Worm (Caenorhabditis elegans) whole organism, L4 larva: ENCODE results near the gene T22B7.3.
A peak's percentile ranks its signal among the peaks of the same experiment; 100 is the strongest.

Source experiments
- F10B5.3 ChIP-seq: sonication (generic microtip); optimal IDR thresholded peaks from 2 replicates; lab custom pipeline; 2016; ENCODE audit warnings: mild to moderate bottlenecking, missing genetic modification characterization, missing compliant biosample characterization
- R02D3.7 ChIP-seq: fragments of 150-350 bp; sonication (generic microtip); optimal IDR thresholded peaks from 3 replicates; lab custom pipeline; 2014; ENCODE audit warnings: missing biosample characterization, missing genetic modification characterization
- T20F7.1 ChIP-seq: fragments of 200-800 bp; sonication (Bioruptor generic); optimal IDR thresholded peaks from 2 replicates; lab custom pipeline; 2018; ENCODE audit warnings: mild to moderate bottlenecking, missing genetic modification characterization, missing compliant biosample characterization
- Y75B8A.6 ChIP-seq: fragments of 200-800 bp; sonication (Bioruptor generic); IDR thresholded peaks from 2 replicates; pipeline ENCODE4 v1.3.6; 2022; ENCODE audit warnings: missing genetic modification reagents, missing genetic modification characterization, missing compliant biosample characterization
- ceh-20 ChIP-seq: fragments of 200-800 bp; sonication (Bioruptor generic); IDR thresholded peaks from 2 replicates; pipeline ENCODE4 v1.3.6; 2022; ENCODE audit warnings: missing genetic modification reagents, missing genetic modification characterization, missing compliant biosample characterization
- ceh-28 ChIP-seq: fragments of 150-350 bp; optimal IDR thresholded peaks from 2 replicates; lab custom pipeline; 2014; ENCODE audit warnings: missing biosample characterization, missing genetic modification reagents, missing genetic modification characterization
- ceh-32 ChIP-seq: sonication (generic microtip); optimal IDR thresholded peaks from 2 replicates; lab custom pipeline; 2016; ENCODE audit warnings: mild to moderate bottlenecking, missing genetic modification characterization, missing compliant biosample characterization; ENCODE audit not compliant: poor library complexity
- ceh-44 ChIP-seq: fragments of 200-800 bp; sonication (Bioruptor generic); IDR thresholded peaks from 2 replicates; pipeline ENCODE4 v1.3.6; 2022; ENCODE audit warnings: missing genetic modification reagents, missing genetic modification characterization, missing compliant biosample characterization
- daf-16 ChIP-seq, 3 experiments: sonication (generic microtip); optimal IDR thresholded peaks; 2 replicates each; lab custom pipeline; 2016 to 2017; ENCODE audit warnings: missing genetic modification characterization in 3 of 3, missing genetic modification reagents in 3 of 3, mild to moderate bottlenecking in 2 of 3, missing compliant biosample characterization in 2 of 3, missing biosample characterization in 1 of 3, moderate library complexity in 1 of 3
- daf-19 ChIP-seq: fragments of 200-800 bp; sonication (Bioruptor generic); conservative IDR thresholded peaks from 2 replicates; pipeline ENCODE4 v1.3.6; 2022; ENCODE audit warnings: missing genetic modification characterization, missing compliant biosample characterization
- dmd-6 ChIP-seq: fragments of 200-800 bp; sonication (Bioruptor generic); IDR thresholded peaks from 2 replicates; pipeline ENCODE4 v1.3.6; 2022; ENCODE audit warnings: missing genetic modification reagents, missing genetic modification characterization, missing compliant biosample characterization
- dmd-9 ChIP-seq: fragments of 200-800 bp; sonication (Bioruptor generic); IDR thresholded peaks from 2 replicates; pipeline ENCODE4 v1.3.6; 2022; ENCODE audit warnings: missing genetic modification reagents, missing genetic modification characterization, missing compliant biosample characterization
- dpl-1 ChIP-seq: fragments of 150-350 bp; optimal IDR thresholded peaks from 2 replicates; lab custom pipeline; 2014; ENCODE audit warnings: missing biosample characterization, missing genetic modification reagents, missing genetic modification characterization
- dve-1 ChIP-seq: sonication (generic microtip); optimal IDR thresholded peaks from 2 replicates; lab custom pipeline; 2017; ENCODE audit warnings: antibody characterized with exemption, mild to moderate bottlenecking, missing genetic modification characterization, missing compliant biosample characterization; ENCODE audit not compliant: insufficient read depth
- hif-1 ChIP-seq, 2 experiments: sonication (generic microtip); optimal IDR thresholded peaks; 2 replicates each; lab custom pipeline; 2016 to 2017; ENCODE audit warnings: missing compliant biosample characterization in 2 of 2, missing genetic modification characterization in 2 of 2, missing genetic modification reagents in 2 of 2, missing genotype in 2 of 2, mild to moderate bottlenecking in 1 of 2
- hlh-11 ChIP-seq: fragments of 200-800 bp; sonication (Bioruptor generic); optimal IDR thresholded peaks from 2 replicates; lab custom pipeline; 2018; ENCODE audit warnings: mild to moderate bottlenecking, missing genetic modification characterization, missing compliant biosample characterization
- hlh-30 ChIP-seq: sonication (generic microtip); optimal IDR thresholded peaks from 2 replicates; lab custom pipeline; 2017; ENCODE audit warnings: antibody characterized with exemption, mild to moderate bottlenecking, missing genetic modification characterization, missing compliant biosample characterization; ENCODE audit not compliant: insufficient read depth
- lim-7 ChIP-seq: fragments of 200-800 bp; sonication (Bioruptor generic); IDR thresholded peaks from 2 replicates; pipeline ENCODE4 v1.3.6; 2022; ENCODE audit warnings: missing genetic modification characterization, missing compliant biosample characterization
- lin-15B ChIP-seq: fragments of 150-350 bp; sonication (generic microtip); optimal IDR thresholded peaks from 3 replicates; lab custom pipeline; 2014; ENCODE audit warnings: missing biosample characterization, missing genetic modification characterization
- lin-38 ChIP-seq: fragments of 200-800 bp; sonication (Bioruptor generic); IDR thresholded peaks from 2 replicates; pipeline ENCODE4 v1.3.6; 2022; ENCODE audit warnings: missing genetic modification reagents, missing genetic modification characterization, missing compliant biosample characterization
- lin-39 ChIP-seq: fragments of 150-350 bp; optimal IDR thresholded peaks from 2 replicates; lab custom pipeline; 2014; ENCODE audit warnings: missing biosample characterization, missing genetic modification reagents, missing genetic modification characterization
- lsy-2 ChIP-seq, 2 experiments: fragments of 150-350 bp in 1 of 2; sonication (generic microtip) in 1 of 2; optimal IDR thresholded peaks; 2 replicates each; lab custom pipeline; 2014 to 2017; ENCODE audit warnings: missing biosample characterization in 2 of 2, missing genetic modification characterization in 2 of 2
- madf-5 ChIP-seq, 2 experiments: fragments of 200-800 bp; sonication (Bioruptor generic); IDR thresholded peaks; 2 replicates each; pipeline ENCODE4 v1.3.6; 2022; ENCODE audit warnings: missing compliant biosample characterization in 2 of 2, missing genetic modification characterization in 2 of 2
- madf-9 ChIP-seq: fragments of 200-800 bp; sonication (Bioruptor generic); conservative IDR thresholded peaks from 2 replicates; pipeline ENCODE4 v1.3.6; 2022; ENCODE audit warnings: missing genetic modification reagents, missing genetic modification characterization, missing compliant biosample characterization
- mdl-1 ChIP-seq, 2 experiments: fragments of 150-350 bp in 1 of 2; sonication (generic microtip) in 1 of 2; optimal IDR thresholded peaks; 2 replicates each; lab custom pipeline; 2014 to 2017; ENCODE audit warnings: missing biosample characterization in 2 of 2, missing genetic modification characterization in 2 of 2
- mep-1 ChIP-seq: fragments of 150-350 bp; sonication (generic microtip); optimal IDR thresholded peaks from 3 replicates; lab custom pipeline; 2014; ENCODE audit warnings: missing biosample characterization, missing genetic modification characterization
- mes-2 ChIP-seq: sonication (generic microtip); optimal IDR thresholded peaks from 2 replicates; lab custom pipeline; 2016; ENCODE audit warnings: missing genotype, mild to moderate bottlenecking, missing genetic modification characterization, missing compliant biosample characterization; ENCODE audit not compliant: poor library complexity, severe bottlenecking
- nhr-10 ChIP-seq: fragments of 150-350 bp; optimal IDR thresholded peaks from 2 replicates; lab custom pipeline; 2014; ENCODE audit warnings: missing biosample characterization, missing genetic modification characterization
- nhr-28 ChIP-seq: fragments of 150-350 bp; optimal IDR thresholded peaks from 2 replicates; lab custom pipeline; 2014; ENCODE audit warnings: missing biosample characterization, missing genetic modification characterization
- nhr-41 ChIP-seq: fragments of 200-800 bp; sonication (Bioruptor generic); IDR thresholded peaks from 2 replicates; pipeline ENCODE4 v1.3.6; 2022; ENCODE audit warnings: missing genetic modification reagents, missing genetic modification characterization, missing compliant biosample characterization
- nhr-42 ChIP-seq: fragments of 200-800 bp; sonication (Bioruptor generic); IDR thresholded peaks from 2 replicates; pipeline ENCODE4 v1.3.6; 2022; ENCODE audit warnings: missing genetic modification characterization, missing compliant biosample characterization
- nhr-6 ChIP-seq: fragments of 150-350 bp; optimal IDR thresholded peaks from 2 replicates; lab custom pipeline; 2014; ENCODE audit warnings: missing biosample characterization, missing genetic modification characterization
- nhr-76 ChIP-seq: fragments of 150-350 bp; optimal IDR thresholded peaks from 2 replicates; lab custom pipeline; 2014; ENCODE audit warnings: missing biosample characterization, missing genetic modification characterization
- php-3 ChIP-seq: fragments of 200-800 bp; sonication (Bioruptor generic); IDR thresholded peaks from 2 replicates; pipeline ENCODE4 v1.3.6; 2022; ENCODE audit warnings: missing genetic modification reagents, missing genetic modification characterization, missing compliant biosample characterization
- pqm-1 ChIP-seq: sonication (generic microtip); optimal IDR thresholded peaks from 2 replicates; lab custom pipeline; 2017; ENCODE audit warnings: missing biosample characterization, missing genetic modification characterization
- sdz-12 ChIP-seq: fragments of 200-800 bp; sonication (Bioruptor generic); optimal IDR thresholded peaks from 2 replicates; lab custom pipeline; 2018; ENCODE audit warnings: mild to moderate bottlenecking, missing genetic modification characterization, missing compliant biosample characterization
- snpc-1.2 ChIP-seq: fragments of 200-800 bp; sonication (Bioruptor generic); IDR thresholded peaks from 2 replicates; pipeline ENCODE4 v1.3.6; 2022; ENCODE audit warnings: missing genetic modification reagents, missing genetic modification characterization, missing compliant biosample characterization
- unc-62 ChIP-seq, 3 experiments: fragments of 150-350 bp in 1 of 3; sonication (generic microtip); optimal IDR thresholded peaks in 2 of 3; peaks in 1 of 3; 1 replicate in 1 of 3; 2 replicates in 2 of 3; lab custom pipeline; 2014 to 2017; ENCODE audit warnings: missing biosample characterization in 3 of 3, missing genetic modification characterization in 3 of 3, missing genetic modification reagents in 3 of 3, missing genotype in 1 of 3
- vab-7 ChIP-seq: fragments of 200-800 bp; sonication (Bioruptor generic); IDR thresholded peaks from 2 replicates; pipeline ENCODE4 v1.3.6; 2022; ENCODE audit warnings: missing genetic modification reagents, missing genetic modification characterization, missing compliant biosample characterization
- zfp-2 ChIP-seq: sonication (generic microtip); optimal IDR thresholded peaks from 2 replicates; lab custom pipeline; 2016; ENCODE audit warnings: mild to moderate bottlenecking, missing genetic modification characterization, missing compliant biosample characterization
- zfp-3 ChIP-seq: fragments of 200-800 bp; sonication (Bioruptor generic); conservative IDR thresholded peaks from 2 replicates; pipeline ENCODE4 v1.3.6; 2022; ENCODE audit warnings: missing genetic modification reagents, missing genetic modification characterization, missing compliant biosample characterization
- zip-2 ChIP-seq: fragments of 150-350 bp; optimal IDR thresholded peaks from 2 replicates; lab custom pipeline; 2014; ENCODE audit warnings: missing biosample characterization, missing genetic modification characterization

Gene T22B7.3

DNA sequence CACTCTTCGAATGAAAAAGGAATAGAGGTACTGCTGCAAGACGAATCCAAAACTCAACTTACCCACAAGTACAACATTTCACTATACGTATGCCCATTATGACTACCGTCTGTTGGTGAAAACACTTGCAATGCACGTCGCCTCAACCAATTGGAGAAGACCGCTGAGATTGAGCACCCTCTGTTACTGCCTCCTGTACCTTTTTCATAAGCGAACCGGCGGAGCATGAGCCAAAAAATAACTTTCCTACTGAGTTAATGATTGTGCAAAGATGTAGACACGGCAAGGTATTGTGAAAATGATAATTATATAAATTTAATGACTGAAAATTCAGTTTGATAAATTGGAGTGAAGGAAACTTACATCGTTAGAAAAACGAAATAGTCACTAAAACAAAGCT, 41.9 kb downstream of the T22B7.3 start:
- TF ChIP-seq php-3: no peak
- no peak for TF ChIP-seq lsy-2 (tag; optimal IDR thresholded peaks at IDR 0.05; lab: Kevin White, UChicago)
- TF ChIP-seq F10B5.3 (tag; lab: Kevin White, UChicago): no peak
- TF ChIP-seq sdz-12: no peak
- no peak for TF ChIP-seq hlh-30 (tag; lab: Kevin White, UChicago)

- TF ChIP-seq zfp-2 (no peak), unc-62 (GFP tag; optimal IDR thresholded peaks at IDR 0.05 in 1 of 2; lab: Kevin White, UChicago) (peak in 1 of 2 experiments; percentile 80), unc-62 (tag; optimal IDR thresholded peaks at IDR 0.05; lab: Kevin White, UChicago) (no peak), zfp-3 (GFP tag; lab: Robert Waterston, UW) (no peak), dmd-6 (GFP tag; lab: Robert Waterston, UW) (no peak)
Observed at ce11 chrX:5692099-5692498, 44.9 kb downstream of the T22B7.3 start, which contains the start of gene W01C8.1. TSS of gene W01C8.1 (plus strand) at chrX:5692399.

DNA sequence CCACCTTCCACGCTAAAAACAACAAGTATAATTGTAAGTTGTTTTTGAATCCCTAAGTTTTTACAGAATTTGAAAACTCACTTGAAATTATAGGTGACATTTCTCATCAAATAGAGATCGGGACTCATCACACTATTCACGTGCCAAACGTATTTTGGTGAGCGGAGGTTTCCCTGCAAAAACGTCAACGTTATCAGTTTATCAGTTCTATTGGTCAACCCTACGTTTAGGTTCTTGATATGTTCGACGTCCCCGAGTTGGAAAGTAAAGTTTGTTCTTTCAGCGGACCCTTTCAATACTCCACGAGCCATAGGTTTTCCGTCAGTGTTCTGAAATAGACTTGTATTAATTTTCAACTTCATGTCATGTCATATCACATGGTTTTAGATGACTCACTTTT, 48.2 kb downstream of the T22B7.3 start:
- no peak for TF ChIP-seq mep-1 (tag; lab: Kevin White, UChicago)
- TF ChIP-seq ceh-32 (tag; lab: Kevin White, UChicago): no peak
- TF ChIP-seq unc-62 (GFP tag; optimal IDR thresholded peaks at IDR 0.05 in 1 of 2; lab: Kevin White, UChicago): peak in 1 of 2 experiments; percentile 93
- TF ChIP-seq unc-62 (tag; optimal IDR thresholded peaks at IDR 0.05; lab: Kevin White, UChicago): no peak
- TF ChIP-seq snpc-1.2 (GFP tag; lab: Robert Waterston, UW): no peak
- TF ChIP-seq ceh-44 (GFP tag; lab: Robert Waterston, UW): no peak
- no peak for TF ChIP-seq nhr-42 (GFP tag; lab: Robert Waterston, UW)
- TF ChIP-seq nhr-28 (tag; lab: Kevin White, UChicago): peak; percentile 58
- TF ChIP-seq mdl-1 (tag; optimal IDR thresholded peaks at IDR 0.05; lab: Kevin White, UChicago): peak in 1 of 2 experiments; percentile 6
- peak; percentile 11 for TF ChIP-seq mes-2 (tag; lab: Kevin White, UChicago)
- TF ChIP-seq nhr-41 (GFP tag; lab: Robert Waterston, UW): no peak
- no peak for TF ChIP-seq lin-15B
- no peak for TF ChIP-seq lin-38 (GFP tag; lab: Robert Waterston, UW)
- no peak for TF ChIP-seq madf-5 (GFP tag; IDR thresholded peaks at IDR 0.05; lab: Robert Waterston, UW)
- TF ChIP-seq ceh-28: no peak
- TF ChIP-seq pqm-1 (tag; lab: Kevin White, UChicago): peak; percentile 17
- no peak for TF ChIP-seq lim-7 (GFP tag; lab: Robert Waterston, UW)
- peak; percentile 41 for TF ChIP-seq dmd-6 (GFP tag; lab: Robert Waterston, UW)
- no peak for TF ChIP-seq php-3
- peak; percentile 56 for TF ChIP-seq hlh-11 (tag; lab: Kevin White, UChicago)
- no peak for TF ChIP-seq daf-16 (GFP tag; optimal IDR thresholded peaks at IDR 0.05; lab: Kevin White, UChicago)
- peak; percentile 33 for TF ChIP-seq daf-16 (tag; optimal IDR thresholded peaks at IDR 0.05; lab: Kevin White, UChicago)
- no peak for TF ChIP-seq madf-9 (GFP tag; lab: Robert Waterston, UW)
- peak; percentile 29 for TF ChIP-seq dve-1 (tag; lab: Kevin White, UChicago)
- peak; percentile 56 for TF ChIP-seq hlh-30 (tag; lab: Kevin White, UChicago)
- TF ChIP-seq, all 104 proteins: peak for 10

DNA sequence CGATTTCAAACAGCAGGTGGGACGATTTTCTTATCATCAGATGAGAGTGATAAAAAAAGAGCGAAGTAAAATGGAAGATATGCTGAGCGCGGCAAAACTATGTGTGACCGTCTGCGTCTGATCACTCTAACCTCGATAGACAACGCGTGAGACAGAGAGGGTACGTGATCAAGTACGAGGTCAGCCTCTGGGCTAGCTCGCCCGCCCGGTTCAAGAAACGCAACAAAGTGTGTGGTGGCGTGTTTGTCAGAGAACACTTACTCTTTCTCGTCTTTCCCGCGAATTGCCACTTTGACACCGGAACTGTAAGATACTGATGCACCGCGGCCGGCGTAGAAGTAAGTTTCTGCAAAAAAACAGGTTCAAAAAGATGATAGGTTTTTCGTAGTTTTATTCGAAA, 49.0 kb downstream of the T22B7.3 start:
- TF ChIP-seq lin-39 (tag; lab: Kevin White, UChicago) (no peak), vab-7 (GFP tag; lab: Robert Waterston, UW) (no peak), nhr-10 (peak; percentile 53), dpl-1 (GFP tag; lab: Kevin White, UChicago) (no peak), snpc-1.2 (GFP tag; lab: Robert Waterston, UW) (no peak), zip-2 (tag; lab: Kevin White, UChicago) (no peak), nhr-42 (GFP tag; lab: Robert Waterston, UW) (0 out of 2 replicates have a peak, but pooled peaks have one; percentile 53), nhr-41 (GFP tag; lab: Robert Waterston, UW) (0 out of 2 replicates have a peak, but pooled peaks have one; percentile 48), nhr-76 (tag; lab: Kevin White, UChicago) (no peak), Y75B8A.6 (GFP tag; lab: Robert Waterston, UW) (no peak), mdl-1 (tag; optimal IDR thresholded peaks at IDR 0.05; lab: Kevin White, UChicago) (peak in 1 of 2 experiments; percentile 75), nhr-6 (no peak), pqm-1 (tag; lab: Kevin White, UChicago) (peak; percentile 65), F10B5.3 (tag; lab: Kevin White, UChicago) (no peak), dve-1 (tag; lab: Kevin White, UChicago) (peak; percentile 53), lin-38 (GFP tag; lab: Robert Waterston, UW) (no peak), dmd-9 (no peak), R02D3.7 (no peak), ceh-20 (GFP tag; lab: Robert Waterston, UW) (no peak), hif-1 (tag; optimal IDR thresholded peaks at IDR 0.05; lab: Kevin White, UChicago) (no peak), T20F7.1 (GFP tag; lab: Kevin White, UChicago) (peak; percentile 21), daf-19 (GFP tag; lab: Robert Waterston, UW) (no peak)
